Fruit fly (Drosophila melanogaster): ENCODE results near the gene CG5708.

The CG5708 gene

DNA sequence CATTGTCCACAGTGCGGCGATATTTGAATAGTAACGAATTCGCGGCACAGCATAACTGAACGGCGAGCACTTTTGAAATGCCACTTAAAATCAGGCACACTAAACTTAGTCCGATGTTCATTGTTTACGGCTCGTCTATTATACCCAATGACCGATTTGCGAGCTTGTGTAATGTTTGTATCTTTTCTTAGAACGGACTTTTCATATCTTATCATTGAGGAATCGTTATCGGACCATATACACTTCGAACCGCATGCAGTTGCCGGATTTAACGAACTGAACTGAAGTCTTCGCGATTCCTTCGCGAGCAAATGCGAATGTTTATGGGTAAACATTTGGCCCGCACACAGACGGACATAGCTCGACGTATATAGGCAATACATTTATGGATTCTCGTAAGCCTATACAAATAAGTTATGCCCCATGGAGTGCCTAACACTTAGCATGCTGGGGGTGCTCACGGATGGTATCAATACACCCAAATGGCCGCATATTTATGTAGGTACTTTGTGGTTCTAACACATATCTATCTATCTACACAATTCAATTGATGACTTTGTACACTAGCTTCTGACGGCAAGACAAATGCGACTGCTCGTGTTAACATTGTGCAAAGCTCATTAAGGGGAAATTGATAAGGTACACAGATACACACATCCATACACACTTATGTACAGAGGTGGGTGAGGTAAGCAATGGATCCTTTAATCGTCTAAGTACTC, 11.3 kb upstream of the CG5708 start, which contains the start of gene mthl15 (continued):
- TF ChIP-seq row (GFP tag; IDR thresholded peaks at IDR 0.05) (0 out of 3 replicates have a peak, but pooled peaks have one; percentile 11), CG18764 (GFP tag; optimal IDR thresholded peaks at IDR 0.05) (no peak), CG1529 (GFP tag; optimal IDR thresholded peaks at IDR 0.05) (no peak), CG12769 (tag; optimal IDR thresholded peaks at IDR 0.05) (no peak), seq (GFP tag; IDR thresholded peaks at IDR 0.05) (no peak), CG33557 (GFP tag; optimal IDR thresholded peaks at IDR 0.05) (peak; percentile 36), mirr (GFP tag; optimal IDR thresholded peaks at IDR 0.05) (peak; percentile 95), schlank (tag; optimal IDR thresholded peaks at IDR 0.05) (no peak), CG10366 (GFP tag; IDR thresholded peaks at IDR 0.05) (no peak), sr (GFP tag; IDR thresholded peaks at IDR 0.05) (no peak), tx (GFP tag; optimal IDR thresholded peaks at IDR 0.05) (no peak), CG6765 (GFP tag; optimal IDR thresholded peaks at IDR 0.05) (peak; percentile 34), CG17385 (GFP tag; optimal IDR thresholded peaks at IDR 0.05) (no peak), CG3163 (GFP tag; optimal IDR thresholded peaks at IDR 0.05) (no peak), CG15696 (tag; optimal IDR thresholded peaks at IDR 0.05) (peak; percentile 34), CG4617 (GFP tag; optimal IDR thresholded peaks at IDR 0.05; ENCODE audit: borderline replicate concordance) (no peak), Tbp (GFP tag; optimal IDR thresholded peaks at IDR 0.05) (no peak), lilli (GFP tag; optimal IDR thresholded peaks at IDR 0.05) (no peak), jigr1 (GFP tag; IDR thresholded peaks at IDR 0.05) (no peak), dysf (GFP tag; IDR thresholded peaks at IDR 0.05) (no peak), Spps (tag; optimal IDR thresholded peaks at IDR 0.05) (no peak), Poxn (GFP tag; IDR thresholded peaks at IDR 0.05) (no peak), fru (optimal IDR thresholded peaks at IDR 0.05) (no peak), CG8924 (tag; optimal IDR thresholded peaks at IDR 0.05) (no peak), Optix (GFP tag; IDR thresholded peaks at IDR 0.05) (no peak), hth (optimal IDR thresholded peaks at IDR 0.05) (no peak), CG11723 (GFP tag; optimal IDR thresholded peaks at IDR 0.05) (peak; percentile 19), cwo (GFP tag; optimal IDR thresholded peaks at IDR 0.05) (no peak), twi (tag; optimal IDR thresholded peaks at IDR 0.05) (no peak), CG11398 (GFP tag; optimal IDR thresholded peaks at IDR 0.05) (no peak), CG7745 (tag; optimal IDR thresholded peaks at IDR 0.05) (no peak), Camta (GFP tag; optimal IDR thresholded peaks at IDR 0.05) (no peak), CG2678 (tag; optimal IDR thresholded peaks at IDR 0.05) (no peak), br (optimal IDR thresholded peaks at IDR 0.05) (no peak), Opbp (GFP tag; IDR thresholded peaks at IDR 0.05; ENCODE audit: partially characterized antibody) (no peak), trem (tag; optimal IDR thresholded peaks at IDR 0.05) (no peak), Mrtf (GFP tag; IDR thresholded peaks at IDR 0.05) (no peak), CG34224 (GFP tag; IDR thresholded peaks at IDR 0.05; ENCODE audit: partially characterized antibody) (no peak), CG17802 (tag; optimal IDR thresholded peaks at IDR 0.05) (peak; percentile 20), kni (GFP tag; optimal IDR thresholded peaks at IDR 0.05) (no peak), CG4854 (GFP tag; optimal IDR thresholded peaks at IDR 0.05) (no peak), dati (GFP tag; IDR thresholded peaks at IDR 0.05) (no peak), HLH3B (GFP tag; IDR thresholded peaks at IDR 0.05) (no peak), slbo (GFP tag; IDR thresholded peaks at IDR 0.05) (no peak), CG10274 (GFP tag; optimal IDR thresholded peaks at IDR 0.05) (no peak), CG18011 (GFP tag; optimal IDR thresholded peaks at IDR 0.05) (no peak), CG3065 (GFP tag; optimal IDR thresholded peaks at IDR 0.05) (no peak), Pdp1 (GFP tag; optimal IDR thresholded peaks at IDR 0.05) (peak in 1 of 2 experiments; percentile 75), CG7786 (GFP tag; optimal IDR thresholded peaks at IDR 0.05) (no peak), CG7839 (tag; optimal IDR thresholded peaks at IDR 0.05) (no peak), Adf1 (GFP tag; IDR thresholded peaks at IDR 0.05) (no peak), CG4820 (GFP tag; optimal IDR thresholded peaks at IDR 0.05) (no peak)

Data from whole organism, embryonic.